Fruit fly (Drosophila melanogaster) whole organism, prepupa: ENCODE measurements around the gene Golgin84.

ENCODE experiments used
- Blimp-1 ChIP-seq: fragments of 200-800 bp; sonication (Bioruptor generic); optimal IDR thresholded peaks from 3 replicates; lab custom pipeline; 2017; ENCODE audit warnings: missing biosample characterization, missing genetic modification characterization, mild to moderate bottlenecking, moderate library complexity, missing genetic modification reagents
- CG11762 ChIP-seq: fragments of 200-800 bp; sonication (Bioruptor generic); optimal IDR thresholded peaks from 3 replicates; lab custom pipeline; 2016; ENCODE audit warnings: missing biosample characterization, missing genetic modification characterization; ENCODE audit not compliant: insufficient read depth
- CG1621 ChIP-seq: fragments of 200-800 bp; sonication (Bioruptor generic); optimal IDR thresholded peaks from 3 replicates; lab custom pipeline; 2018; ENCODE audit warnings: missing biosample characterization, mild to moderate bottlenecking, missing genetic modification characterization
- CG32006 ChIP-seq: fragments of 200-800 bp; sonication (Bioruptor generic); optimal IDR thresholded peaks from 3 replicates; lab custom pipeline; 2017; ENCODE audit warnings: missing biosample characterization, mild to moderate bottlenecking, missing genetic modification characterization
- CG6276 ChIP-seq: fragments of 200-800 bp; sonication (Bioruptor generic); optimal IDR thresholded peaks from 2 replicates; lab custom pipeline; 2017; ENCODE audit warnings: missing biosample characterization, mild to moderate bottlenecking, missing genetic modification characterization
- Sox102F ChIP-seq: fragments of 200-800 bp; sonication (Bioruptor generic); optimal IDR thresholded peaks from 2 replicates; lab custom pipeline; 2016; ENCODE audit warnings: missing biosample characterization, mild to moderate bottlenecking, missing genetic modification characterization

DNA sequence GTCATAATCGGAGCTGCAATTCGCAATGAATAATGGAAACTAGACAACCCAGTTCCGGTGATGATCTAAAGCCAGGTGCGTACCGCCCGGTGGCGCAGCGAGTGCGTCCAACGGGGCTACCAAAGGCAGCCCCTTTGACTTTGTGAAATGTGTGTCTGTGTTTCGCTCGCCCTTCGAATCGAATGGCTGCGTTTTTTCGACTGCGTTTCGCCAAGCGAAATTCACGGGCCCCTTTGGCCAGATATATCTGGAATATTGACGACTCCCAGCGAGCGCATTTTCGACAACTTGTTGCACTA lies 38.7 kb downstream of the Golgin84 start:
- TF ChIP-seq CG11762 (GFP tag; lab: Kevin White, UChicago) (no peak), CG1621 (tag; lab: Kevin White, UChicago) (no peak), CG32006 (GFP tag; lab: Kevin White, UChicago) (no peak), CG6276 (GFP tag; lab: Kevin White, UChicago) (no peak), Blimp-1 (no peak), Sox102F (GFP tag; lab: Kevin White, UChicago) (no peak)
